Worm (Caenorhabditis elegans) whole organism, young adult: Measurements from ENCODE around the gene T20D3.5.

ENCODE experiments used
- B0019.2 ChIP-seq: fragments of 200-800 bp; sonication (Bioruptor generic); conservative IDR thresholded peaks from 2 replicates; pipeline ENCODE4 v1.3.6; 2022; ENCODE audit warnings: missing genetic modification reagents, missing genetic modification characterization, missing compliant biosample characterization
- B0035.1 ChIP-seq: sonication (generic microtip); optimal IDR thresholded peaks from 2 replicates; lab custom pipeline; 2016; ENCODE audit warnings: missing genetic modification characterization, mild to moderate bottlenecking, missing compliant biosample characterization, missing genotype, missing genetic modification reagents
- B0261.1 ChIP-seq: sonication (generic microtip); optimal IDR thresholded peaks from 2 replicates; lab custom pipeline; 2016; ENCODE audit warnings: mild to moderate bottlenecking, missing genetic modification characterization, moderate library complexity, missing compliant biosample characterization
- C06A6.2 ChIP-seq: fragments of 200-800 bp; sonication (Bioruptor generic); conservative IDR thresholded peaks from 2 replicates; pipeline ENCODE4 v1.3.6; 2022; ENCODE audit warnings: missing genetic modification characterization, missing compliant biosample characterization
- Y53F4B.3 ChIP-seq: fragments of 200-800 bp; sonication (Bioruptor generic); IDR thresholded peaks from 2 replicates; pipeline ENCODE4 v1.3.6; 2022; ENCODE audit warnings: missing genetic modification reagents, missing genetic modification characterization, missing compliant biosample characterization
- Y53G8AR.9 ChIP-seq: fragments of 200-800 bp; sonication (Bioruptor generic); conservative IDR thresholded peaks from 2 replicates; pipeline ENCODE4 v1.3.6; 2022; ENCODE audit warnings: missing genetic modification reagents, missing genetic modification characterization, missing compliant biosample characterization
- Y56A3A.18 ChIP-seq: fragments of 200-800 bp; sonication (Bioruptor generic); IDR thresholded peaks from 2 replicates; pipeline ENCODE4 v1.3.6; 2022; ENCODE audit warnings: missing genetic modification reagents, missing genetic modification characterization, missing compliant biosample characterization
- Y79H2A.3 ChIP-seq: fragments of 200-800 bp; sonication (Bioruptor generic); conservative IDR thresholded peaks from 2 replicates; pipeline ENCODE4 v1.3.6; 2022; ENCODE audit warnings: missing genetic modification reagents, missing genetic modification characterization, missing compliant biosample characterization
- ama-1 ChIP-seq, 3 experiments: fragments of 150-350 bp in 1 of 3; sonication (generic microtip) in 2 of 3; optimal IDR thresholded peaks; 2 replicates each; lab custom pipeline; 2014 to 2018; ENCODE audit warnings: missing biosample characterization in 2 of 3, missing genetic modification characterization in 2 of 3, missing genetic modification reagents in 2 of 3
- aptf-3 ChIP-seq: fragments of 200-800 bp; sonication (Bioruptor generic); IDR thresholded peaks from 2 replicates; pipeline ENCODE4 v1.3.6; 2022; ENCODE audit warnings: missing genetic modification characterization, missing compliant biosample characterization
- attf-5 ChIP-seq: fragments of 200-800 bp; sonication (Bioruptor generic); optimal IDR thresholded peaks from 2 replicates; lab custom pipeline; 2018; ENCODE audit warnings: mild to moderate bottlenecking, missing genetic modification characterization, missing compliant biosample characterization
- bed-1 ChIP-seq: fragments of 200-800 bp; sonication (Bioruptor generic); IDR thresholded peaks from 2 replicates; pipeline ENCODE4 v1.3.6; 2022; ENCODE audit warnings: missing genetic modification reagents, missing genetic modification characterization, missing compliant biosample characterization
- ceh-79 ChIP-seq: sonication (generic microtip); optimal IDR thresholded peaks from 2 replicates; lab custom pipeline; 2017; ENCODE audit warnings: mild to moderate bottlenecking, missing genetic modification characterization, missing compliant biosample characterization
- chd-7 ChIP-seq: sonication (generic microtip); optimal IDR thresholded peaks from 2 replicates; lab custom pipeline; 2016; ENCODE audit warnings: mild to moderate bottlenecking, missing genetic modification characterization, moderate library complexity, missing compliant biosample characterization
- dox-1 ChIP-seq: fragments of 200-800 bp; sonication (Bioruptor generic); IDR thresholded peaks from 2 replicates; pipeline ENCODE4 v1.3.6; 2022; ENCODE audit warnings: missing genetic modification reagents, missing genetic modification characterization, missing compliant biosample characterization
- gei-17 ChIP-seq: fragments of 200-800 bp; sonication (Bioruptor generic); optimal IDR thresholded peaks from 2 replicates; lab custom pipeline; 2018; ENCODE audit warnings: mild to moderate bottlenecking, missing genetic modification characterization, missing compliant biosample characterization
- hrde-1 ChIP-seq: sonication (generic microtip); optimal IDR thresholded peaks from 2 replicates; lab custom pipeline; 2016; ENCODE audit warnings: missing genetic modification characterization, mild to moderate bottlenecking, missing compliant biosample characterization, moderate library complexity, missing genotype, missing genetic modification reagents, borderline replicate concordance
- let-607 ChIP-seq, 2 experiments: fragments of 200-800 bp in 1 of 2; sonication (Bioruptor generic) in 1 of 2; sonication (generic microtip) in 1 of 2; optimal IDR thresholded peaks; 2 replicates each; lab custom pipeline; 2016 to 2018; ENCODE audit warnings: mild to moderate bottlenecking in 2 of 2, missing compliant biosample characterization in 2 of 2, missing genetic modification characterization in 2 of 2, moderate library complexity in 2 of 2, missing genotype in 1 of 2
- lin-35 ChIP-seq, 3 experiments: fragments of 150-350 bp in 2 of 3; sonication (generic microtip) in 1 of 3; optimal IDR thresholded peaks; 2 replicates each; lab custom pipeline; 2014 to 2018; ENCODE audit warnings: missing biosample characterization in 3 of 3, missing genetic modification characterization in 3 of 3, missing genetic modification reagents in 3 of 3
- lsy-27 ChIP-seq: sonication (generic microtip); optimal IDR thresholded peaks from 2 replicates; lab custom pipeline; 2017; ENCODE audit warnings: missing genetic modification characterization, mild to moderate bottlenecking, missing compliant biosample characterization, antibody characterized with exemption, missing genotype, borderline replicate concordance; ENCODE audit not compliant: insufficient read depth
- nfya-2 ChIP-seq: fragments of 200-800 bp; sonication (Bioruptor generic); IDR thresholded peaks from 2 replicates; pipeline ENCODE4 v1.3.6; 2022; ENCODE audit warnings: missing genetic modification reagents, missing genetic modification characterization, missing compliant biosample characterization
- nhr-120 ChIP-seq: fragments of 200-800 bp; sonication (Bioruptor generic); IDR thresholded peaks from 2 replicates; pipeline ENCODE4 v1.3.6; 2022; ENCODE audit warnings: missing genetic modification characterization, missing compliant biosample characterization
- nhr-80 ChIP-seq: sonication (generic microtip); optimal IDR thresholded peaks from 2 replicates; lab custom pipeline; 2016; ENCODE audit warnings: missing genetic modification characterization, missing compliant biosample characterization
- repo-1 ChIP-seq: sonication (generic microtip); optimal IDR thresholded peaks from 2 replicates; lab custom pipeline; 2017; ENCODE audit warnings: mild to moderate bottlenecking, missing genetic modification characterization, missing compliant biosample characterization
- sea-2 ChIP-seq: fragments of 200-800 bp; sonication (Bioruptor generic); IDR thresholded peaks from 2 replicates; pipeline ENCODE4 v1.3.6; 2022; ENCODE audit warnings: missing genetic modification characterization, missing compliant biosample characterization
- snpc-1.1 ChIP-seq: sonication (generic microtip); optimal IDR thresholded peaks from 2 replicates; lab custom pipeline; 2017; ENCODE audit warnings: missing genetic modification characterization, mild to moderate bottlenecking, missing compliant biosample characterization, antibody characterized with exemption, moderate library complexity, missing genotype, missing genetic modification reagents; ENCODE audit not compliant: insufficient read depth
- snpc-4 ChIP-seq, 5 experiments: fragments of 150-350 bp in 1 of 5; sonication (generic microtip) in 4 of 5; optimal IDR thresholded peaks; 2 replicates each; lab custom pipeline; 2014 to 2018; ENCODE audit warnings: missing genetic modification characterization in 5 of 5, missing biosample characterization in 3 of 5, antibody characterized with exemption in 2 of 5, mild to moderate bottlenecking in 2 of 5, missing compliant biosample characterization in 2 of 5, missing genotype in 2 of 5, moderate library complexity in 2 of 5, missing genetic modification reagents in 1 of 5
- somi-1 ChIP-seq: fragments of 200-800 bp; sonication (Bioruptor generic); optimal IDR thresholded peaks from 2 replicates; lab custom pipeline; 2018; ENCODE audit warnings: mild to moderate bottlenecking, missing genetic modification characterization, missing compliant biosample characterization
- tbp1 ChIP-seq: fragments of 200-800 bp; sonication (Bioruptor generic); optimal IDR thresholded peaks from 2 replicates; lab custom pipeline; 2018; ENCODE audit warnings: mild to moderate bottlenecking, missing genetic modification characterization, missing compliant biosample characterization
- unc-62 ChIP-seq: fragments of 150-350 bp; optimal IDR thresholded peaks from 2 replicates; lab custom pipeline; 2014; ENCODE audit warnings: missing biosample characterization, missing genetic modification reagents, missing genetic modification characterization
- zfh-2 ChIP-seq: fragments of 200-800 bp; sonication (Bioruptor generic); conservative IDR thresholded peaks from 2 replicates; pipeline ENCODE4 v1.3.6; 2022; ENCODE audit warnings: missing genetic modification reagents, missing genetic modification characterization, missing compliant biosample characterization
- zim-3 ChIP-seq: sonication (generic microtip); optimal IDR thresholded peaks from 2 replicates; lab custom pipeline; 2017; ENCODE audit warnings: mild to moderate bottlenecking, missing genetic modification characterization, moderate library complexity, missing compliant biosample characterization
- ztf-18 ChIP-seq: sonication (generic microtip); optimal IDR thresholded peaks from 2 replicates; lab custom pipeline; 2016; ENCODE audit warnings: missing genotype, mild to moderate bottlenecking, missing genetic modification characterization, missing compliant biosample characterization
- ztf-26 ChIP-seq: sonication (generic microtip); optimal IDR thresholded peaks from 2 replicates; lab custom pipeline; 2017; ENCODE audit warnings: missing genetic modification characterization, missing compliant biosample characterization

The T20D3.5 gene

ce11 chrIV:9323989-9324506 is 12.8 kb upstream of the T20D3.5 start, which contains the start of the genes nspg-11 and F49C12.15:
Gene nspg-11 (minus strand): TSS chrIV:9324089.
Gene F49C12.15 (plus strand): TSS chrIV:9324456.
- no peak for TF ChIP-seq snpc-1.1 (tag; lab: Kevin White, UChicago)

- TF ChIP-seq zim-3 (tag; lab: Kevin White, UChicago) (no peak), somi-1 (GFP tag; lab: Kevin White, UChicago) (no peak), Y53G8AR.9 (GFP tag; lab: Robert Waterston, UW) (no peak), sea-2 (GFP tag; lab: Robert Waterston, UW) (no peak), zfh-2 (no peak), gei-17 (GFP tag; lab: Kevin White, UChicago) (no peak), B0261.1 (tag; lab: Kevin White, UChicago) (no peak), ceh-79 (tag; lab: Kevin White, UChicago) (no peak), B0035.1 (tag; lab: Kevin White, UChicago) (no peak), Y53F4B.3 (GFP tag; lab: Robert Waterston, UW) (no peak), ztf-18 (tag; lab: Kevin White, UChicago) (no peak), bed-1 (GFP tag; lab: Robert Waterston, UW) (no peak), unc-62 (GFP tag; lab: Kevin White, UChicago) (no peak), chd-7 (tag; lab: Kevin White, UChicago) (no peak), repo-1 (tag; lab: Kevin White, UChicago) (no peak), tbp1 (no peak), hrde-1 (tag; lab: Kevin White, UChicago) (no peak), C06A6.2 (no peak), Y56A3A.18 (GFP tag; lab: Robert Waterston, UW) (no peak)
Observed at ce11 chrIV:9327706-9328105, 9.1 kb upstream of the T20D3.5 start, which contains the start of gene clec-183. Gene clec-183 (plus strand): TSS chrIV:9328006.

- no peak for TF ChIP-seq nfya-2 (GFP tag; lab: Robert Waterston, UW)
- no peak for TF ChIP-seq B0261.1 (tag; lab: Kevin White, UChicago)
- no peak for TF ChIP-seq B0019.2
- TF ChIP-seq bed-1 (GFP tag; lab: Robert Waterston, UW): no peak
- no peak for TF ChIP-seq nhr-120 (GFP tag; lab: Robert Waterston, UW)
- TF ChIP-seq lin-35 (GFP tag; optimal IDR thresholded peaks at IDR 0.05; lab: Kevin White, UChicago): no peak
- TF ChIP-seq Y79H2A.3 (GFP tag; lab: Robert Waterston, UW): no peak
Observed at ce11 chrIV:9330755-9331154, 6.1 kb upstream of the T20D3.5 start, which contains the start of gene nspg-7.1. Gene nspg-7.1 (minus strand): TSS chrIV:9330855.

- TF ChIP-seq snpc-4 (GFP tag; optimal IDR thresholded peaks at IDR 0.05; lab: Kevin White, UChicago) (no peak), snpc-4 (tag; optimal IDR thresholded peaks at IDR 0.05; lab: Kevin White, UChicago) (peak in 1 of 4 experiments; percentile 36), let-607 (tag; optimal IDR thresholded peaks at IDR 0.05; lab: Kevin White, UChicago) (peak; percentile 82 to 93), lsy-27 (tag; lab: Kevin White, UChicago) (no peak), dox-1 (GFP tag; lab: Robert Waterston, UW) (peak; percentile 76), ama-1 (optimal IDR thresholded peaks at IDR 0.05; lab: Kevin White, UChicago) (no peak), ama-1 (GFP tag; optimal IDR thresholded peaks at IDR 0.05; lab: Kevin White, UChicago) (peak in 1 of 2 experiments; percentile 30), attf-5 (GFP tag; lab: Kevin White, UChicago) (peak; percentile 49), ztf-26 (no peak), hrde-1 (tag; lab: Kevin White, UChicago) (peak; percentile 54), nhr-80 (tag; lab: Kevin White, UChicago) (peak; percentile 96), aptf-3 (GFP tag; lab: Robert Waterston, UW) (no peak)
Observed at ce11 chrIV:9333007-9333406, 3.8 kb upstream of the T20D3.5 start.
